Worm (Caenorhabditis elegans) whole organism, early embryonic: ENCODE data around the gene E02H4.2.

Source experiments
- ama-1 ChIP-seq: fragments of 150-350 bp; optimal IDR thresholded peaks from 2 replicates; lab custom pipeline; 2014
- flt-1 ChIP-seq: fragments of 200-800 bp; sonication (Bioruptor generic); IDR thresholded peaks from 2 replicates; pipeline ENCODE4 v1.3.6; 2022; ENCODE audit warnings: missing genetic modification characterization, missing compliant biosample characterization
- pes-1 ChIP-seq: fragments of 200-800 bp; sonication (Bioruptor generic); IDR thresholded peaks from 2 replicates; pipeline ENCODE4 v1.3.6; 2022; ENCODE audit warnings: missing genetic modification reagents, missing genetic modification characterization, missing compliant biosample characterization
- tbx-11 ChIP-seq: fragments of 200-800 bp; sonication (Bioruptor generic); IDR thresholded peaks from 2 replicates; pipeline ENCODE4 v1.3.6; 2022; ENCODE audit warnings: missing genetic modification characterization, missing compliant biosample characterization
- tra-4 ChIP-seq: sonication (generic microtip); optimal IDR thresholded peaks from 2 replicates; lab custom pipeline; 2017; ENCODE audit warnings: missing genetic modification characterization, missing compliant biosample characterization

- no peak for TF ChIP-seq tbx-11
- no peak for TF ChIP-seq ama-1 (lab: Kevin White, UChicago)
- TF ChIP-seq flt-1 (GFP tag; lab: Robert Waterston, UW): no peak
- no peak for TF ChIP-seq pes-1 (GFP tag; lab: Robert Waterston, UW)
- no peak for TF ChIP-seq tra-4 (tag; lab: Kevin White, UChicago)
Observed at ce11 chrX:14234366-14234765, 47.1 kb downstream of the E02H4.2 start, which contains the start of gene srg-36.
